Fruit fly (Drosophila melanogaster) whole organism, embryonic: ENCODE measurements around the gene ppk30.
A peak's percentile ranks its signal among the peaks of the same experiment; 100 is the strongest.

Experiments
- Abd-B ChIP-seq: fragments of 200-800 bp; sonication (Bioruptor generic); optimal IDR thresholded peaks from 2 replicates; lab custom pipeline; 2018; ENCODE audit warnings: missing biosample characterization, mild to moderate bottlenecking, missing genetic modification characterization, moderate library complexity
- Ada2b ChIP-seq: fragments of 200-800 bp; sonication (Bioruptor generic); IDR thresholded peaks from 2 replicates; pipeline ENCODE4 v1.3.6; 2022; ENCODE audit warnings: missing biosample characterization, missing genetic modification characterization
- C15 ChIP-seq: fragments of 200-800 bp; sonication (Bioruptor generic); IDR thresholded peaks from 3 replicates; pipeline ENCODE4 v1.3.6; 2022; ENCODE audit warnings: missing biosample characterization, missing genetic modification characterization
- CG10979 ChIP-seq: fragments of 200-800 bp; sonication (Bioruptor generic); optimal IDR thresholded peaks from 2 replicates; lab custom pipeline; 2018; ENCODE audit warnings: missing biosample characterization, mild to moderate bottlenecking, missing genetic modification characterization, moderate library complexity
- CG1233 ChIP-seq: fragments of 200-800 bp; sonication (Bioruptor generic); optimal IDR thresholded peaks from 4 replicates; lab custom pipeline; 2018; ENCODE audit warnings: missing biosample characterization, mild to moderate bottlenecking, missing genetic modification characterization
- CG12391 ChIP-seq: fragments of 200-800 bp; sonication (Bioruptor generic); optimal IDR thresholded peaks from 3 replicates; lab custom pipeline; 2018; ENCODE audit warnings: missing biosample characterization, mild to moderate bottlenecking, missing genetic modification characterization, moderate library complexity
- CG13775 ChIP-seq: fragments of 200-800 bp; sonication (Bioruptor generic); optimal IDR thresholded peaks from 3 replicates; lab custom pipeline; 2017; ENCODE audit warnings: missing biosample characterization, mild to moderate bottlenecking, missing genetic modification characterization
- CG1603 ChIP-seq: fragments of 200-800 bp; sonication (Bioruptor generic); optimal IDR thresholded peaks from 2 replicates; lab custom pipeline; 2019; ENCODE audit warnings: missing biosample characterization, mild to moderate bottlenecking, missing genetic modification characterization, moderate library complexity
- CG17328 ChIP-seq: fragments of 200-800 bp; sonication (Bioruptor generic); IDR thresholded peaks from 2 replicates; pipeline ENCODE4 v1.3.6; 2022; ENCODE audit warnings: missing biosample characterization, missing genetic modification characterization
- CG1792 ChIP-seq: fragments of 200-800 bp; sonication (Bioruptor generic); optimal IDR thresholded peaks from 2 replicates; lab custom pipeline; 2016; ENCODE audit warnings: missing biosample characterization, missing genetic modification characterization
- CG1832 ChIP-seq: fragments of 200-800 bp; sonication (Bioruptor generic); optimal IDR thresholded peaks from 2 replicates; lab custom pipeline; 2017; ENCODE audit warnings: missing biosample characterization, mild to moderate bottlenecking, missing genetic modification characterization, inconsistent platforms
- CG18619 ChIP-seq: fragments of 200-800 bp; sonication (Bioruptor generic); optimal IDR thresholded peaks from 3 replicates; lab custom pipeline; 2017; ENCODE audit warnings: missing biosample characterization, mild to moderate bottlenecking, missing genetic modification characterization
- CG2712 ChIP-seq: fragments of 200-800 bp; optimal IDR thresholded peaks from 3 replicates; lab custom pipeline; 2019; ENCODE audit warnings: missing biosample characterization, mild to moderate bottlenecking, missing genetic modification characterization, moderate library complexity
- CG30431 ChIP-seq: fragments of 200-800 bp; sonication (Bioruptor generic); optimal IDR thresholded peaks from 2 replicates; lab custom pipeline; 2017; ENCODE audit warnings: missing biosample characterization, missing genetic modification characterization
- CG34422 ChIP-seq: fragments of 200-800 bp; sonication (Bioruptor generic); IDR thresholded peaks from 3 replicates; pipeline ENCODE4 v1.3.6; 2022; ENCODE audit warnings: missing biosample characterization, missing genetic modification characterization
- CG4328 ChIP-seq: fragments of 200-800 bp; sonication (Bioruptor generic); optimal IDR thresholded peaks from 3 replicates; lab custom pipeline; 2017; ENCODE audit warnings: missing biosample characterization, missing genetic modification reagents, missing genetic modification characterization
- CG9727 ChIP-seq: fragments of 200-800 bp; sonication (Bioruptor generic); optimal IDR thresholded peaks from 3 replicates; lab custom pipeline; 2017; ENCODE audit warnings: missing biosample characterization, mild to moderate bottlenecking, missing genetic modification characterization
- CG9876 ChIP-seq: fragments of 200-800 bp; sonication (Bioruptor generic); optimal IDR thresholded peaks from 2 replicates; lab custom pipeline; 2016; ENCODE audit warnings: missing biosample characterization, missing genetic modification characterization
- CkIIα-i1 ChIP-seq: fragments of 200-800 bp; sonication (Bioruptor generic); IDR thresholded peaks from 2 replicates; pipeline ENCODE4 v1.3.6; 2022; ENCODE audit warnings: missing biosample characterization, missing genetic modification characterization
- H2.0 ChIP-seq: fragments of 200-800 bp; sonication (Bioruptor generic); IDR thresholded peaks from 2 replicates; pipeline ENCODE4 v1.3.6; 2022; ENCODE audit warnings: missing biosample characterization, missing genetic modification characterization
- Hmx ChIP-seq: fragments of 200-800 bp; sonication (Bioruptor generic); optimal IDR thresholded peaks from 2 replicates; lab custom pipeline; 2016; ENCODE audit warnings: missing biosample characterization, missing genetic modification characterization
- Med ChIP-seq: fragments of 200-800 bp; sonication (Bioruptor generic); peaks from one replicate; lab custom pipeline; 2016; ENCODE audit warnings: missing biosample characterization, missing genetic modification characterization, mild to moderate bottlenecking, inconsistent platforms, moderate library complexity
- Nf-YB ChIP-seq: fragments of 200-800 bp; sonication (Bioruptor generic); optimal IDR thresholded peaks from 3 replicates; lab custom pipeline; 2019; ENCODE audit warnings: missing biosample characterization, mild to moderate bottlenecking, missing genetic modification characterization, moderate library complexity
- Nf-YC ChIP-seq: fragments of 200-800 bp; optimal IDR thresholded peaks from 3 replicates; lab custom pipeline; 2019; ENCODE audit warnings: missing biosample characterization, mild to moderate bottlenecking, missing genetic modification characterization, moderate library complexity
- Oli ChIP-seq: fragments of 200-800 bp; sonication (Bioruptor generic); optimal IDR thresholded peaks from 2 replicates; lab custom pipeline; 2018; ENCODE audit warnings: missing biosample characterization, mild to moderate bottlenecking, missing genetic modification characterization, moderate library complexity
- Optix ChIP-seq: fragments of 200-800 bp; sonication (Bioruptor generic); IDR thresholded peaks from 3 replicates; pipeline ENCODE4 v1.3.6; 2022; ENCODE audit warnings: missing biosample characterization, missing genetic modification characterization
- Ptx1 ChIP-seq: fragments of 200-800 bp; sonication (Bioruptor generic); IDR thresholded peaks from 2 replicates; pipeline ENCODE4 v1.3.6; 2022; ENCODE audit warnings: missing biosample characterization, missing genetic modification characterization
- ab ChIP-seq: fragments of 200-800 bp; sonication (Bioruptor generic); optimal IDR thresholded peaks from 2 replicates; lab custom pipeline; 2016; ENCODE audit warnings: missing biosample characterization, missing genetic modification characterization
- az2 ChIP-seq: fragments of 200-800 bp; sonication (Bioruptor generic); optimal IDR thresholded peaks from 3 replicates; lab custom pipeline; 2016; ENCODE audit warnings: missing biosample characterization, missing genetic modification characterization
- br ChIP-seq: fragments of >200 bp; optimal IDR thresholded peaks from 2 replicates; lab custom pipeline; 2017
- chif ChIP-seq, 2 experiments: fragments of 200-800 bp; sonication (Bioruptor generic); optimal IDR thresholded peaks; 3 replicates each; lab custom pipeline; 2016; ENCODE audit warnings: missing biosample characterization in 2 of 2, missing genetic modification characterization in 2 of 2
- chn ChIP-seq: fragments of 200-800 bp; sonication (Bioruptor generic); optimal IDR thresholded peaks from 2 replicates; lab custom pipeline; 2016; ENCODE audit warnings: missing biosample characterization, missing genetic modification characterization
- ci ChIP-seq: fragments of 200-800 bp; sonication (Bioruptor generic); IDR thresholded peaks from 3 replicates; pipeline ENCODE4 v1.3.6; 2022; ENCODE audit warnings: missing biosample characterization, missing genetic modification characterization
- dmrt99B ChIP-seq: fragments of 200-800 bp; sonication (Bioruptor generic); optimal IDR thresholded peaks from 2 replicates; lab custom pipeline; 2018; ENCODE audit warnings: missing biosample characterization, mild to moderate bottlenecking, missing genetic modification characterization, moderate library complexity
- dysf ChIP-seq: fragments of 200-800 bp; sonication (Bioruptor generic); IDR thresholded peaks from 3 replicates; pipeline ENCODE4 v1.3.6; 2022; ENCODE audit warnings: missing biosample characterization, missing genetic modification characterization
- ewg ChIP-seq: fragments of 200-800 bp; sonication (Bioruptor generic); optimal IDR thresholded peaks from 3 replicates; lab custom pipeline; 2017; ENCODE audit warnings: mild to moderate bottlenecking, missing biosample characterization, missing genetic modification reagents, missing genetic modification characterization
- fd64A ChIP-seq: fragments of 200-800 bp; sonication (Bioruptor generic); optimal IDR thresholded peaks from 3 replicates; lab custom pipeline; 2018; ENCODE audit warnings: missing biosample characterization, mild to moderate bottlenecking, missing genetic modification characterization
- fd96Cb ChIP-seq: fragments of 200-800 bp; sonication (Bioruptor generic); optimal IDR thresholded peaks from 2 replicates; lab custom pipeline; 2018; ENCODE audit warnings: missing biosample characterization, mild to moderate bottlenecking, missing genetic modification characterization, moderate library complexity
- insv ChIP-seq, 2 experiments: fragments of 200-800 bp; sonication (Bioruptor generic); optimal IDR thresholded peaks; 3 replicates each; lab custom pipeline; 2016 to 2018; ENCODE audit warnings: missing biosample characterization in 2 of 2, missing genetic modification characterization in 2 of 2
- otp ChIP-seq: fragments of 200-800 bp; sonication (Bioruptor generic); IDR thresholded peaks from 3 replicates; pipeline ENCODE4, ENCODE4 v1.3.6; 2022; ENCODE audit warnings: missing biosample characterization, missing genetic modification characterization
- pfk ChIP-seq: fragments of 200-800 bp; sonication (Bioruptor generic); optimal IDR thresholded peaks from 2 replicates; lab custom pipeline; 2018; ENCODE audit warnings: missing biosample characterization, mild to moderate bottlenecking, missing genetic modification characterization, moderate library complexity
- phol ChIP-seq: fragments of 200-800 bp; sonication (Bioruptor generic); optimal IDR thresholded peaks from 3 replicates; lab custom pipeline; 2018; ENCODE audit warnings: missing biosample characterization, mild to moderate bottlenecking, missing genetic modification characterization, moderate library complexity
- prd ChIP-seq, 3 experiments: fragments of >200 bp in 2 of 3; fragments of 200-800 bp in 1 of 3; sonication (Bioruptor generic) in 1 of 3; optimal IDR thresholded peaks in 2 of 3; IDR thresholded peaks in 1 of 3; 2 replicates in 2 of 3; 3 replicates in 1 of 3; pipeline versions ENCODE4 v1.3.6 to Lab custom; 2017 to 2022; ENCODE audit warnings: missing biosample characterization in 1 of 3, missing genetic modification characterization in 1 of 3
- ranshi ChIP-seq: fragments of 200-800 bp; sonication (Bioruptor generic); IDR thresholded peaks from 2 replicates; pipeline ENCODE4 v1.3.6; 2022; ENCODE audit warnings: missing biosample characterization, missing genetic modification characterization
- sens ChIP-seq: fragments of 200-800 bp; sonication (Bioruptor generic); peaks from one replicate; lab custom pipeline; 2016; ENCODE audit warnings: missing biosample characterization, missing genetic modification characterization
- sens-2 ChIP-seq: fragments of 200-800 bp; sonication (Bioruptor generic); IDR thresholded peaks from 2 replicates; pipeline ENCODE4 v1.3.6; 2022; ENCODE audit warnings: missing biosample characterization, missing genetic modification characterization
- sisA ChIP-seq: fragments of 200-800 bp; sonication (Bioruptor generic); IDR thresholded peaks from 2 replicates; pipeline ENCODE4 v1.3.6; 2022; ENCODE audit warnings: missing biosample characterization, missing genetic modification characterization
- stwl ChIP-seq: fragments of 200-800 bp; sonication (Bioruptor generic); optimal IDR thresholded peaks from 3 replicates; lab custom pipeline; 2018; ENCODE audit warnings: missing biosample characterization, mild to moderate bottlenecking, missing genetic modification characterization, moderate library complexity
- ttk ChIP-seq: fragments of 200-800 bp; sonication (Bioruptor generic); IDR thresholded peaks from 2 replicates; pipeline ENCODE4 v2.1.2; 2022; ENCODE audit warnings: missing biosample characterization, missing genetic modification characterization

The ppk30 gene

DNA sequence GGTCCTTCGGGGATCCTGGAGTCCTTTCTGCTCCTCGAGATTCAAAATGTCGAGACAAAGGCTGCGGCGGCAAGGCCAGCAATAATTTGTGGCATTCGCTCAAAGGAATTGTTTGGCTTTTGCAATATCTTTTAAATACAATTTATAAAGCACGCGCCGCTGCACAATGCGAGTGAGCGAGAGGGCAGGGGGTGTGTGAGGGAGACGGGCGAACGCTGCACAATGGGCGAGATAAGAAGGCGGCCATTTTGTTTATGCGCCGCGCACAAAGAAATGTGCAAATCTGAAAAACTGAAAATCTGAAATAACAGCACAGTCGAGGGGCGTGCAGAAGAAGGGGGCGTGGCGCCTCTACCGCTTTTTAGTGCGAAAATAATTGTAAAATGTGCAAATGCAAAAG lies 39.4 kb downstream of the ppk30 start:
- TF ChIP-seq CkIIα-i1 (GFP tag; lab: Robert Waterston, UW), result no peak
- peak; percentile 44 for TF ChIP-seq sens (GFP tag; lab: Kevin White, UChicago)
- TF ChIP-seq CG18619 (GFP tag; lab: Kevin White, UChicago), result no peak
- no peak for TF ChIP-seq stwl (tag; lab: Kevin White, UChicago)
- TF ChIP-seq Nf-YC (tag; lab: Kevin White, UChicago), result peak; percentile 41
- peak; percentile 7 for TF ChIP-seq phol (tag; lab: Kevin White, UChicago)
- no peak for TF ChIP-seq insv (GFP tag; optimal IDR thresholded peaks at IDR 0.05; lab: Kevin White, UChicago)
- no peak for TF ChIP-seq chn (GFP tag; lab: Kevin White, UChicago)
- peak; percentile 9 for TF ChIP-seq Nf-YB
- TF ChIP-seq CG1832, result peak; percentile 50
- no peak for TF ChIP-seq CG13775 (GFP tag; lab: Kevin White, UChicago)
- no peak for TF ChIP-seq pfk (GFP tag; lab: Kevin White, UChicago)
- no peak for TF ChIP-seq ranshi
- peak; percentile 27 for TF ChIP-seq ewg (GFP tag; lab: Kevin White, UChicago)

DNA sequence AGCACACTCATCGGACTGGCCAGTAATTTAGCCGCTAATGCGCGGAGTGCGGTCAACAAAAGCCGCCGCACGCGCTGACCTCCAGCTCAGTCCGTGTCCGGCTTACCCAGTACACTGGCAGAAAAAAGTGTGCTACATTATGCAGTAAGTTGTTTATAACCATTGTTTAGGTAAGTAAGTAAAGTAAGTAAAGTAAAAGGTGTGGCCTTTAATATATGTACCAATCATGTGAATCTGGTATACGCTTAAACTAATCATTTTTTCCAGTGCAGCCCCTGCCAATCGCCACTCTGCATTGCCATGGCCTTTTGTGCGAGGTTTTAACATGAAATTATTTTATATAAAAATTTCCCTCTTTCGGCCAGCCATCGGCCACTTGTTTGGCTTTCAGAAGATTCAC lies 42.5 kb downstream of the ppk30 start:
- TF ChIP-seq Optix (GFP tag; lab: Robert Waterston, UW), result peak; percentile 46; the same call in 1 of the 3 replicates
- peak; percentile 14 for TF ChIP-seq CG2712 (tag; lab: Kevin White, UChicago)
- TF ChIP-seq CG1792, result no peak
- no peak for TF ChIP-seq ab
- peak; percentile 44 for TF ChIP-seq CG1603 (tag; lab: Kevin White, UChicago)
- TF ChIP-seq CG9876, result no peak
- TF ChIP-seq chif (GFP tag; optimal IDR thresholded peaks at IDR 0.05; lab: Kevin White, UChicago), result peak in 1 of 2 experiments; percentile 27
- TF ChIP-seq CG30431 (GFP tag; lab: Kevin White, UChicago), result peak; percentile 7
- TF ChIP-seq fd64A (GFP tag; lab: Kevin White, UChicago), result no peak
- 0 out of 2 replicates have a peak, but pooled peaks have one; percentile 14 for TF ChIP-seq sens-2 (GFP tag; lab: Robert Waterston, UW)
- peak; percentile 49 for TF ChIP-seq dmrt99B (tag; lab: Kevin White, UChicago)
- peak; percentile 19 for TF ChIP-seq phol (tag; lab: Kevin White, UChicago)
- peak; percentile 81 for TF ChIP-seq sens (GFP tag; lab: Kevin White, UChicago)
- peak; percentile 33; the same call in 1 of the 2 replicates for TF ChIP-seq Ptx1 (GFP tag; lab: Robert Waterston, UW)
- no peak for TF ChIP-seq C15 (GFP tag; lab: Robert Waterston, UW)
- peak; percentile 53 for TF ChIP-seq Med
- peak; percentile 11 for TF ChIP-seq CG10979
- 0 out of 3 replicates have a peak, but pooled peaks have one; percentile 41 for TF ChIP-seq dysf (GFP tag; lab: Robert Waterston, UW)
- peak; percentile 18 for TF ChIP-seq Oli (tag; lab: Kevin White, UChicago)
- 0 out of 3 replicates have a peak, but pooled peaks have one; percentile 30 for TF ChIP-seq CG34422 (GFP tag; lab: Robert Waterston, UW)
- TF ChIP-seq az2 (GFP tag; lab: Kevin White, UChicago), result peak; percentile 11
- TF ChIP-seq CG4328 (GFP tag; lab: Kevin White, UChicago), result no peak
- TF ChIP-seq CG17328 (GFP tag; lab: Robert Waterston, UW), result peak; percentile 59
- peak; percentile 8 for TF ChIP-seq CG12391 (tag; lab: Kevin White, UChicago)
- peak; percentile 62; the same call in 2 of the 3 replicates for TF ChIP-seq ci
- TF ChIP-seq Hmx, result no peak
- 0 out of 2 replicates have a peak, but pooled peaks have one; percentile 13 for TF ChIP-seq H2.0
- TF ChIP-seq chn (GFP tag; lab: Kevin White, UChicago), result peak; percentile 6
- 0 out of 3 replicates have a peak, but pooled peaks have one; percentile 7 for TF ChIP-seq otp (GFP tag; lab: Robert Waterston, UW)
- peak; percentile 41; the same call in 1 of the 2 replicates for TF ChIP-seq ttk (GFP tag; lab: Robert Waterston, UW)
- TF ChIP-seq Abd-B (GFP tag; lab: Kevin White, UChicago), result peak; percentile 14
- no peak for TF ChIP-seq CG1233 (GFP tag; lab: Kevin White, UChicago)
- TF ChIP-seq sisA, result peak; percentile 49
- TF ChIP-seq Ada2b (GFP tag; lab: Robert Waterston, UW), result 0 out of 2 replicates have a peak, but pooled peaks have one; percentile 15
- TF ChIP-seq fd96Cb (tag; lab: Kevin White, UChicago), result peak; percentile 3
- peak; percentile 5 for TF ChIP-seq CG9727 (GFP tag; lab: Kevin White, UChicago)
- no peak for TF ChIP-seq prd (optimal IDR thresholded peaks at IDR 0.05; lab: Kevin White, UChicago)
- peak; percentile 55; the same call in 2 of the 3 replicates for TF ChIP-seq prd (GFP tag; IDR thresholded peaks at IDR 0.05; lab: Robert Waterston, UW)
- TF ChIP-seq br, result no peak
